Worm (Caenorhabditis elegans) whole organism, early embryonic: Measurements from ENCODE around the gene K09C4.5.

Experiments
- ama-1 ChIP-seq: fragments of 150-350 bp; optimal IDR thresholded peaks from 2 replicates; lab custom pipeline; 2014
- ceh-36 ChIP-seq: sonication (generic microtip); optimal IDR thresholded peaks from 2 replicates; lab custom pipeline; 2016; ENCODE audit warnings: missing genetic modification characterization, inconsistent platforms, missing compliant biosample characterization
- ets-7 ChIP-seq: sonication (generic microtip); optimal IDR thresholded peaks from 2 replicates; lab custom pipeline; 2016; ENCODE audit warnings: missing genotype, missing genetic modification characterization, missing compliant biosample characterization
- tbx-11 ChIP-seq: fragments of 200-800 bp; sonication (Bioruptor generic); IDR thresholded peaks from 2 replicates; pipeline ENCODE4 v1.3.6; 2022; ENCODE audit warnings: missing genetic modification characterization, missing compliant biosample characterization

DNA sequence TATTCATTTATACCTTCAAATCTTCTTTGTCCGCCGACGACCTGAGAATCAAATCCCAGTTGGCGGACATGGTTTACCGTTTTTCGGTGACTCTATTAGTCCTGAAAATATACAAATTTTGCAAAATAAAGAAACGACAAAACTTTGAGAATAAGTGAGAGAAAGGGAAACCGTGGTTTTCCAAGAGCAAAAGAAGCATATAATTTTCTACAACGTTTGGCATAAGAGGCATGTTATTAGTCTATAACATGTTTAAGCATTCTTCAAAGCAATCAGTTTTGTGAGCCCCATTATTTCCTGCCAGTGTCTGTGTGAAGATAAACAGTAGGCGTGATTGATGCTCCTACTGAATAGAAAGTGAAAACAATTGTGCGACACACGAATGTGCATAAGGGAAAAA is 2.3 kb upstream of the K09C4.5 start, which contains the start of gene K09C4.10:
- TF ChIP-seq ama-1 (lab: Kevin White, UChicago) (no peak), ceh-36 (tag; lab: Kevin White, UChicago) (no peak), tbx-11 (GFP tag; lab: Robert Waterston, UW) (no peak), ets-7 (tag; lab: Kevin White, UChicago) (no peak)
